Fruit fly (Drosophila melanogaster) whole organism, pupa: ENCODE results near the gene CG15014.

Source experiments
- CG10348 ChIP-seq: fragments of 200-800 bp; sonication (Bioruptor generic); IDR thresholded peaks from 2 replicates; pipeline ENCODE4 v1.3.6; 2022; ENCODE audit warnings: missing biosample characterization, missing genetic modification characterization
- CG12605 ChIP-seq: fragments of 200-800 bp; sonication (Bioruptor generic); IDR thresholded peaks from 2 replicates; pipeline ENCODE4 v1.3.6; 2022; ENCODE audit warnings: missing biosample characterization, missing genetic modification characterization
- CG13204 ChIP-seq: fragments of 200-800 bp; sonication (Bioruptor generic); optimal IDR thresholded peaks from 2 replicates; lab custom pipeline; 2018; ENCODE audit warnings: missing biosample characterization, mild to moderate bottlenecking, missing genetic modification characterization, moderate library complexity
- CG14655 ChIP-seq: fragments of 200-800 bp; sonication (Bioruptor generic); optimal IDR thresholded peaks from 3 replicates; lab custom pipeline; 2017; ENCODE audit warnings: mild to moderate bottlenecking, missing biosample characterization, missing genetic modification reagents, missing genetic modification characterization
- CG15710 ChIP-seq: fragments of 200-800 bp; sonication (Bioruptor generic); optimal IDR thresholded peaks from 2 replicates; lab custom pipeline; 2018; ENCODE audit warnings: missing biosample characterization, mild to moderate bottlenecking, missing genetic modification characterization, moderate library complexity
- CG17806 ChIP-seq: fragments of 200-800 bp; sonication (Bioruptor generic); optimal IDR thresholded peaks from 2 replicates; lab custom pipeline; 2018; ENCODE audit warnings: missing biosample characterization, mild to moderate bottlenecking, missing genetic modification characterization, moderate library complexity
- CG32121 ChIP-seq: fragments of 200-800 bp; sonication (Bioruptor generic); IDR thresholded peaks from 2 replicates; pipeline ENCODE4 v1.3.6; 2022; ENCODE audit warnings: missing biosample characterization, missing genetic modification characterization
- CG34367 ChIP-seq: fragments of 200-800 bp; sonication (Bioruptor generic); optimal IDR thresholded peaks from 2 replicates; lab custom pipeline; 2018; ENCODE audit warnings: missing biosample characterization, mild to moderate bottlenecking, missing genetic modification characterization
- CG4496 ChIP-seq: fragments of 200-800 bp; sonication (Bioruptor generic); IDR thresholded peaks from 3 replicates; pipeline ENCODE4 v1.3.6; 2022; ENCODE audit warnings: missing biosample characterization, missing genetic modification characterization
- CG8159 ChIP-seq: fragments of 200-800 bp; sonication (Bioruptor generic); optimal IDR thresholded peaks from 3 replicates; lab custom pipeline; 2018; ENCODE audit warnings: missing biosample characterization, mild to moderate bottlenecking, missing genetic modification characterization, moderate library complexity
- CG8301 ChIP-seq: fragments of 200-800 bp; sonication (Bioruptor generic); optimal IDR thresholded peaks from 2 replicates; lab custom pipeline; 2018; ENCODE audit warnings: missing biosample characterization, mild to moderate bottlenecking, missing genetic modification characterization
- CG9948 ChIP-seq: fragments of 200-800 bp; sonication (Bioruptor generic); optimal IDR thresholded peaks from 2 replicates; lab custom pipeline; 2018; ENCODE audit warnings: missing biosample characterization, mild to moderate bottlenecking, missing genetic modification characterization, moderate library complexity
- D1 ChIP-seq: fragments of 200-800 bp; sonication (Bioruptor generic); optimal IDR thresholded peaks from 2 replicates; lab custom pipeline; 2018; ENCODE audit warnings: missing biosample characterization, mild to moderate bottlenecking, missing genetic modification characterization, moderate library complexity
- EcR ChIP-seq: fragments of 200-800 bp; sonication (Bioruptor generic); optimal IDR thresholded peaks from 3 replicates; lab custom pipeline; 2019; ENCODE audit warnings: missing biosample characterization, missing genetic modification characterization, mild to moderate bottlenecking, moderate library complexity, missing genetic modification reagents
- Ets98B ChIP-seq: fragments of 200-800 bp; sonication (Bioruptor generic); IDR thresholded peaks from 2 replicates; pipeline ENCODE4 v1.3.6; 2022; ENCODE audit warnings: missing biosample characterization, missing genetic modification characterization
- Pif1A ChIP-seq: fragments of 200-800 bp; sonication (Bioruptor generic); optimal IDR thresholded peaks from 3 replicates; lab custom pipeline; 2016; ENCODE audit warnings: missing biosample characterization, missing genetic modification characterization
- Pif1B ChIP-seq: fragments of 200-800 bp; sonication (Bioruptor generic); optimal IDR thresholded peaks from 3 replicates; lab custom pipeline; 2016; ENCODE audit warnings: missing biosample characterization, missing genetic modification characterization
- Snoo ChIP-seq: fragments of 200-800 bp; sonication (Bioruptor generic); optimal IDR thresholded peaks from 3 replicates; lab custom pipeline; 2017; ENCODE audit warnings: missing biosample characterization, mild to moderate bottlenecking, missing genetic modification characterization, inconsistent platforms
- fd96Ca ChIP-seq: fragments of 200-800 bp; sonication (Bioruptor generic); IDR thresholded peaks from 3 replicates; pipeline ENCODE4 v1.3.6; 2022; ENCODE audit warnings: missing biosample characterization, missing genetic modification characterization
- gl ChIP-seq: fragments of 200-800 bp; sonication (Bioruptor generic); optimal IDR thresholded peaks from 2 replicates; lab custom pipeline; 2018; ENCODE audit warnings: missing biosample characterization, mild to moderate bottlenecking, missing genetic modification characterization
- rn ChIP-seq: fragments of 200-800 bp; sonication (Bioruptor generic); IDR thresholded peaks from 2 replicates; pipeline ENCODE4 v1.3.6; 2022; ENCODE audit warnings: missing biosample characterization, missing genetic modification characterization

CG15014 gene

dm6 chr3L:4360376-4360703 lies 38.3 kb upstream of the CG15014 start:
- TF ChIP-seq CG4496 (GFP tag; lab: Robert Waterston, UW): no peak
- no peak for TF ChIP-seq CG17806 (tag; lab: Kevin White, UChicago)
- no peak for TF ChIP-seq CG12605 (GFP tag; lab: Robert Waterston, UW)
- TF ChIP-seq Pif1A (GFP tag; lab: Kevin White, UChicago): no peak
- no peak for TF ChIP-seq gl (tag; lab: Kevin White, UChicago)
- no peak for TF ChIP-seq CG9948 (tag; lab: Kevin White, UChicago)
- no peak for TF ChIP-seq rn (GFP tag; lab: Robert Waterston, UW)
- no peak for TF ChIP-seq Pif1B (GFP tag; lab: Kevin White, UChicago)
- no peak for TF ChIP-seq CG15710
- no peak for TF ChIP-seq D1 (tag; lab: Kevin White, UChicago)
- TF ChIP-seq fd96Ca (GFP tag; lab: Robert Waterston, UW): no peak
- TF ChIP-seq CG13204: peak; percentile 8
- TF ChIP-seq CG8301 (tag; lab: Kevin White, UChicago): no peak
- TF ChIP-seq EcR (GFP tag; lab: Kevin White, UChicago): peak; percentile 16
- no peak for TF ChIP-seq CG34367
- no peak for TF ChIP-seq CG32121
- TF ChIP-seq CG14655: no peak

dm6 chr3L:4359688-4360375 lies 37.8 kb upstream of the CG15014 start:
- TF ChIP-seq EcR (GFP tag; lab: Kevin White, UChicago) (peak; percentile 59), CG9948 (tag; lab: Kevin White, UChicago) (no peak)

dm6 chr3L:4357705-4358131 lies 35.7 kb upstream of the CG15014 start:
- TF ChIP-seq Ets98B (GFP tag; lab: Robert Waterston, UW) (no peak), Pif1B (GFP tag; lab: Kevin White, UChicago) (no peak), CG10348 (GFP tag; lab: Robert Waterston, UW) (no peak), Snoo (tag; lab: Kevin White, UChicago) (no peak), D1 (tag; lab: Kevin White, UChicago) (no peak), CG12605 (GFP tag; lab: Robert Waterston, UW) (no peak), CG13204 (no peak), CG15710 (no peak)

- TF ChIP-seq CG10348 (GFP tag; lab: Robert Waterston, UW) (no peak), CG17806 (tag; lab: Kevin White, UChicago) (no peak), CG34367 (no peak), CG32121 (no peak), Snoo (tag; lab: Kevin White, UChicago) (no peak), CG14655 (no peak)
Measured at dm6 chr3L:4356986-4357385, 34.9 kb upstream of the CG15014 start.

- TF ChIP-seq CG13204 (no peak), Pif1B (GFP tag; lab: Kevin White, UChicago) (no peak), fd96Ca (GFP tag; lab: Robert Waterston, UW) (no peak), EcR (GFP tag; lab: Kevin White, UChicago) (no peak), CG8159 (tag; lab: Kevin White, UChicago) (no peak), CG8301 (tag; lab: Kevin White, UChicago) (no peak), CG12605 (GFP tag; lab: Robert Waterston, UW) (no peak), Snoo (tag; lab: Kevin White, UChicago) (no peak), CG34367 (no peak), D1 (tag; lab: Kevin White, UChicago) (no peak), CG32121 (no peak), CG10348 (GFP tag; lab: Robert Waterston, UW) (no peak), CG15710 (no peak), Ets98B (GFP tag; lab: Robert Waterston, UW) (no peak), CG9948 (tag; lab: Kevin White, UChicago) (no peak), Pif1A (GFP tag; lab: Kevin White, UChicago) (no peak), rn (GFP tag; lab: Robert Waterston, UW) (no peak), CG4496 (GFP tag; lab: Robert Waterston, UW) (no peak), CG17806 (tag; lab: Kevin White, UChicago) (no peak), gl (tag; lab: Kevin White, UChicago) (no peak)
Measured at dm6 chr3L:4354898-4355627, 33.0 kb upstream of the CG15014 start.

dm6 chr3L:4353657-4354075 lies 31.6 kb upstream of the CG15014 start:
- no peak for TF ChIP-seq CG10348 (GFP tag; lab: Robert Waterston, UW)
- TF ChIP-seq CG14655: peak; percentile 40
- TF ChIP-seq Ets98B (GFP tag; lab: Robert Waterston, UW): 0 out of 2 replicates have a peak, but pooled peaks have one; percentile 10
- peak; percentile 54 for TF ChIP-seq CG8159 (tag; lab: Kevin White, UChicago)
- no peak for TF ChIP-seq Snoo (tag; lab: Kevin White, UChicago)
- TF ChIP-seq gl (tag; lab: Kevin White, UChicago): no peak
- TF ChIP-seq Pif1B (GFP tag; lab: Kevin White, UChicago): no peak
- TF ChIP-seq fd96Ca (GFP tag; lab: Robert Waterston, UW): 0 out of 3 replicates have a peak, but pooled peaks have one; percentile 41
- TF ChIP-seq CG8301 (tag; lab: Kevin White, UChicago): no peak
- no peak for TF ChIP-seq CG15710
- no peak for TF ChIP-seq CG34367
- TF ChIP-seq CG4496 (GFP tag; lab: Robert Waterston, UW): peak; percentile 52; the same call in 1 of the 3 replicates
- TF ChIP-seq CG13204: no peak
- TF ChIP-seq CG17806 (tag; lab: Kevin White, UChicago): peak; percentile 21
- TF ChIP-seq CG9948 (tag; lab: Kevin White, UChicago): peak; percentile 38
- no peak for TF ChIP-seq D1 (tag; lab: Kevin White, UChicago)
- no peak for TF ChIP-seq rn (GFP tag; lab: Robert Waterston, UW)
- no peak for TF ChIP-seq CG32121
- TF ChIP-seq EcR (GFP tag; lab: Kevin White, UChicago): no peak
- no peak for TF ChIP-seq CG12605 (GFP tag; lab: Robert Waterston, UW)
- TF ChIP-seq Pif1A (GFP tag; lab: Kevin White, UChicago): peak; percentile 34
